Worm (Caenorhabditis elegans) whole organism, L2 larva: ENCODE measurements around the gene R102.3.

Source experiments
- R02D3.7 ChIP-seq: fragments of 150-350 bp; optimal IDR thresholded peaks from 2 replicates; lab custom pipeline; 2014; ENCODE audit warnings: missing biosample characterization, missing genetic modification characterization
- ZK546.5 ChIP-seq: sonication (generic microtip); optimal IDR thresholded peaks from 2 replicates; lab custom pipeline; 2017; ENCODE audit warnings: missing biosample characterization, missing genetic modification characterization
- alr-1 ChIP-seq: fragments of 150-350 bp; optimal IDR thresholded peaks from 2 replicates; lab custom pipeline; 2014; ENCODE audit warnings: missing biosample characterization, missing genetic modification characterization
- crh-2 ChIP-seq: sonication (generic microtip); optimal IDR thresholded peaks from 2 replicates; lab custom pipeline; 2017; ENCODE audit warnings: missing biosample characterization, missing genetic modification characterization
- fos-1 ChIP-seq: fragments of 150-350 bp; optimal IDR thresholded peaks from 2 replicates; lab custom pipeline; 2014; ENCODE audit warnings: missing biosample characterization, missing genetic modification characterization
- lin-39 ChIP-seq: fragments of 150-350 bp; optimal IDR thresholded peaks from 2 replicates; lab custom pipeline; 2014; ENCODE audit warnings: missing biosample characterization, missing genetic modification reagents, missing genetic modification characterization
- lsy-2 ChIP-seq, 2 experiments: fragments of 150-350 bp in 1 of 2; sonication (generic microtip) in 1 of 2; optimal IDR thresholded peaks; 2 replicates each; lab custom pipeline; 2014 to 2017; ENCODE audit warnings: missing biosample characterization in 2 of 2, missing genetic modification characterization in 2 of 2
- mab-5 ChIP-seq: fragments of 150-350 bp; optimal IDR thresholded peaks from 2 replicates; lab custom pipeline; 2014; ENCODE audit warnings: missing biosample characterization, missing genetic modification characterization
- mdl-1 ChIP-seq, 2 experiments: fragments of 150-350 bp in 1 of 2; sonication (generic microtip) in 1 of 2; optimal IDR thresholded peaks; 2 replicates each; lab custom pipeline; 2017; ENCODE audit warnings: missing biosample characterization in 2 of 2, missing genetic modification characterization in 2 of 2
- nhr-129 ChIP-seq: fragments of 150-350 bp; optimal IDR thresholded peaks from 2 replicates; lab custom pipeline; 2014; ENCODE audit warnings: missing biosample characterization, missing genetic modification characterization
- nhr-237 ChIP-seq: fragments of 150-350 bp; optimal IDR thresholded peaks from 2 replicates; lab custom pipeline; 2014; ENCODE audit warnings: missing biosample characterization, missing genetic modification characterization
- nhr-25 ChIP-seq: fragments of 150-350 bp; sonication (generic microtip); optimal IDR thresholded peaks from 3 replicates; lab custom pipeline; 2014; ENCODE audit warnings: missing biosample characterization, missing genetic modification characterization
- nhr-6 ChIP-seq: fragments of 150-350 bp; optimal IDR thresholded peaks from 2 replicates; lab custom pipeline; 2014; ENCODE audit warnings: missing biosample characterization, missing genetic modification characterization
- nhr-77 ChIP-seq: fragments of 150-350 bp; optimal IDR thresholded peaks from 2 replicates; lab custom pipeline; 2014; ENCODE audit warnings: missing biosample characterization, missing genetic modification characterization
- peb-1 ChIP-seq: fragments of 150-350 bp; optimal IDR thresholded peaks from 2 replicates; lab custom pipeline; 2014; ENCODE audit warnings: missing biosample characterization, missing genetic modification characterization
- sem-4 ChIP-seq: fragments of 150-350 bp; optimal IDR thresholded peaks from 2 replicates; lab custom pipeline; 2014; ENCODE audit warnings: missing biosample characterization, missing genetic modification reagents, missing genetic modification characterization
- skn-1 ChIP-seq: sonication (generic microtip); optimal IDR thresholded peaks from 2 replicates; lab custom pipeline; 2017; ENCODE audit warnings: missing biosample characterization, missing genetic modification characterization
- sma-3 ChIP-seq: sonication (generic microtip); optimal IDR thresholded peaks from 2 replicates; lab custom pipeline; 2016; ENCODE audit warnings: missing genetic modification reagents, missing genetic modification characterization, missing compliant biosample characterization
- unc-39 ChIP-seq: fragments of 150-350 bp; optimal IDR thresholded peaks from 2 replicates; lab custom pipeline; 2014; ENCODE audit warnings: missing biosample characterization, missing genetic modification characterization
- unc-55 ChIP-seq: fragments of 150-350 bp; sonication (generic microtip); optimal IDR thresholded peaks from 3 replicates; lab custom pipeline; 2014; ENCODE audit warnings: missing biosample characterization, missing genetic modification reagents, missing genetic modification characterization
- unc-62 ChIP-seq: fragments of 150-350 bp; optimal IDR thresholded peaks from 2 replicates; lab custom pipeline; 2014; ENCODE audit warnings: missing biosample characterization, missing genetic modification reagents, missing genetic modification characterization
- ztf-1 ChIP-seq: fragments of 200-800 bp; sonication (Bioruptor generic); conservative IDR thresholded peaks from 2 replicates; pipeline ENCODE4 v1.3.6; 2022; ENCODE audit warnings: missing genetic modification characterization, missing compliant biosample characterization
- ztf-4 ChIP-seq: fragments of 150-350 bp; optimal IDR thresholded peaks from 2 replicates; lab custom pipeline; 2014; ENCODE audit warnings: missing biosample characterization, missing genetic modification characterization

R102.3 gene

DNA sequence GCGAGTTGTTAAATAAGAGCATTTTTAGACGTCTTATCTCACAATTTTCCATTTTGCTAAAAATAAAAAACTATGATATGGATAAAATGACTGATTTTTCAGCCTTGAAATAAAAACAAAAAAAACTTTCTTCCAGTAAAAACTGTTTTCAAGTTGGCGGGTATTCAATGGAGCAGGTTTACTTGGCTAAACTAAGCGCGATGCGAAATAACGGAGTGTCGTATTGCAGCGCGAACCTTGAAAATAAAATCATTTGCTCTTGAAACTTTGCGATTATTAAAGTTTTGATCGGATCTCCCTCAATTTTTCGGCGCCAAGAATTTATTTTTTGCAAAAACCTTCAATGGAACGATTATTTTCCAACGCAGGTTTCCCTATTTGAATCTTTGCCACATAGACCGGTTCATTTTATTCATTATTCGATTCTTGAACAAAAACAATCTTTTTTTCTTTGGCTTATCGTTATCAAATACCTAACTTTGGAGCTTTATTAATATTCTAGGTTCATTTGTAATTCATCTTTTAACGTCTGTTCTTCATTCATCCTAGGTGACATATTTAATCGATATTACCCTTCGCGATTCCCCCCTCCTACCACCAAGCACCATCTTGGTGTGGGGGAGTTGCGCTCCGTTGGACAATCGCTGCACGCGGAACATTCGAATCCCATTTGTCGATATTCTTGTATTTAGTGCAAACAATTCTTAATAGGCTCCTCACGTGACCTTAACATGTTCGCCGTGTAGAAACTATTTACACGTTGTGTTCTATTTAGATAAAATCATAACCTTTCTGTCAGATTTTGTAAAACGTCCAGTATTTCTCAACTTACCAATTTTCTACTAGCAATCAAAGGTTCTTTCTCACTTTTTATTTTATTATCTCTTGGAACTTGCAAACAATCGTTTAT is 45.5 kb downstream of the R102.3 start, which contains the start of the genes orc-5 and cyb-1 (continued):
- TF ChIP-seq crh-2 (tag; lab: Kevin White, UChicago) (peak; percentile 88), fos-1 (tag; lab: Kevin White, UChicago) (peak; percentile 5), mdl-1 (tag; optimal IDR thresholded peaks at IDR 0.05; lab: Kevin White, UChicago) (peak in 1 of 2 experiments; percentile 19), skn-1 (tag; lab: Kevin White, UChicago) (no peak), lin-39 (tag; lab: Kevin White, UChicago) (no peak), nhr-77 (no peak), lsy-2 (tag; optimal IDR thresholded peaks at IDR 0.05; lab: Kevin White, UChicago) (peak in 1 of 2 experiments; percentile 89), nhr-25 (peak; percentile 67)

DNA sequence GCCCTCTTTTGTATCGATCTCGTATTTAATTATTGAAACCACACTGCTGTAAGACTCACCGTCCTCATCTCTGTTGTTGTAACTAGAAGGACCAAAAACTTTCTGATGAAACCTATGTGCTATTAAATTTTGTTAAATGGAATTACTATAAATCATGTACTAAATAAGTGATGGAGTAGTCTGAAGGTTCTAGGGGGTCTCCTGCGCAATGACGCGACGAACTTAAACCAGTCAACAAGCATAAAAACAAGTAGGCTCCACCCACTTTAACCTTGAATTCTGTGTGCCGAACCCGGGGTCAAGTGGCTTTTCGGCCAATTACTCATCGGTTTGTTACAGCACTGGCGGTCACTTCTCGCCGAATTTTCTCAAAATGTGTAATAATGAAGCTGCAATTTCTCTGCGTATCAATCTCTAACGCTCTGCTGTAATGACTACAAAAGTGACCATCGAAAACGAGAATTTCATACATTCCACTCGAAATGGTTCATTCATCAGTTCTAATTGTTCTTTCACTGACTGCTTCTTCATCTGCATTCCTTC is 47.8 kb downstream of the R102.3 start, which contains the start of gene grl-21:
Gene grl-21 (plus strand): TSS at position 464 of the 543 bp plus-strand sequence.
- TF ChIP-seq unc-55 (GFP tag; lab: Kevin White, UChicago) (no peak), nhr-25 (peak; percentile 76)

DNA sequence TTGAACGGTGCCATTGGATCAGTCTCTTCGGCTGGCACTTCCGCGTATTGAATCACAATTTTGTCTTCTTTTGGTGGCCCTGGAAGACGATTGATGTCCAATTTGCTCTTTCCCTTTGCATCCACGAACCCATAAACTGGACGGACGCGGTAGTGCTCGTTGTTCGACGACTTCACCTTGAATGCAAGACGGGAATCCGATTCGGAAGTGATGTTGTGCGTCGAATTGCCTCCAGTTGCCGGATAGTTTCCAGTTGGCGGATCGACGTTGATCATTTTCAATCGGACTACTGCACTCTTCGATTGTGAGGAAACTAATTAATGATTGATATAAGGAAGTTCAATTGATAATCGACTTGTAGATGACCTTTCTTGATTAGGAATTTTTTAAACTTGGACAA is 49.0 kb downstream of the R102.3 start, which contains the start of gene ssp-34:
Gene ssp-34 (minus strand): TSS at position 275 of the 400 bp plus-strand sequence.
- TF ChIP-seq ztf-1: no peak
- TF ChIP-seq peb-1 (tag; lab: Kevin White, UChicago): no peak
- no peak for TF ChIP-seq nhr-6 (tag; lab: Kevin White, UChicago)
- no peak for TF ChIP-seq sma-3 (GFP tag; lab: Kevin White, UChicago)
- TF ChIP-seq mab-5 (tag; lab: Kevin White, UChicago): no peak
- no peak for TF ChIP-seq unc-62 (GFP tag; lab: Kevin White, UChicago)
- TF ChIP-seq ZK546.5 (tag; lab: Kevin White, UChicago): no peak
- no peak for TF ChIP-seq unc-39 (tag; lab: Kevin White, UChicago)
- no peak for TF ChIP-seq nhr-237 (tag; lab: Kevin White, UChicago)
- TF ChIP-seq R02D3.7: no peak
- TF ChIP-seq ztf-4 (tag; lab: Kevin White, UChicago): no peak
- no peak for TF ChIP-seq alr-1 (tag; lab: Kevin White, UChicago)
- no peak for TF ChIP-seq nhr-129 (tag; lab: Kevin White, UChicago)
- TF ChIP-seq unc-55 (GFP tag; lab: Kevin White, UChicago): no peak
- TF ChIP-seq sem-4 (tag; lab: Kevin White, UChicago): no peak
- TF ChIP-seq nhr-77: no peak
